Worm (Caenorhabditis elegans) whole organism, late embryonic: ENCODE results near the gene gpx-3.

Source experiments
- C08G9.2 ChIP-seq: sonication (generic microtip); optimal IDR thresholded peaks from 2 replicates; lab custom pipeline; 2016; ENCODE audit warnings: mild to moderate bottlenecking, missing genetic modification characterization, moderate library complexity, missing compliant biosample characterization
- ama-1 ChIP-seq: fragments of 150-350 bp; optimal IDR thresholded peaks from 2 replicates; lab custom pipeline; 2014
- ceh-34 ChIP-seq: sonication (generic microtip); optimal IDR thresholded peaks from 2 replicates; lab custom pipeline; 2016; ENCODE audit warnings: mild to moderate bottlenecking, missing genetic modification characterization, missing compliant biosample characterization
- ceh-6 ChIP-seq: fragments of 200-800 bp; sonication (Bioruptor generic); optimal IDR thresholded peaks from 2 replicates; lab custom pipeline; 2018; ENCODE audit warnings: mild to moderate bottlenecking, missing genetic modification characterization, missing compliant biosample characterization
- madf-2 ChIP-seq: sonication (generic microtip); optimal IDR thresholded peaks from 2 replicates; lab custom pipeline; 2017; ENCODE audit warnings: missing genetic modification characterization, missing compliant biosample characterization
- nfya-1 ChIP-seq: sonication (generic microtip); optimal IDR thresholded peaks from 2 replicates; lab custom pipeline; 2017; ENCODE audit warnings: missing genetic modification characterization, mild to moderate bottlenecking, missing compliant biosample characterization, antibody characterized with exemption, moderate library complexity
- pax-1 ChIP-seq: fragments of 150-350 bp; optimal IDR thresholded peaks from 2 replicates; lab custom pipeline; 2014; ENCODE audit warnings: missing biosample characterization, missing genetic modification characterization
- pqm-1 ChIP-seq: sonication (generic microtip); optimal IDR thresholded peaks from 2 replicates; lab custom pipeline; 2016; ENCODE audit warnings: missing genetic modification characterization, missing compliant biosample characterization
- unc-42 ChIP-seq: sonication (generic microtip); optimal IDR thresholded peaks from 2 replicates; lab custom pipeline; 2016; ENCODE audit warnings: missing genotype, missing genetic modification characterization, missing compliant biosample characterization
- unc-86 ChIP-seq: sonication (generic microtip); optimal IDR thresholded peaks from 2 replicates; lab custom pipeline; 2016; ENCODE audit warnings: missing genetic modification characterization, missing compliant biosample characterization

DNA sequence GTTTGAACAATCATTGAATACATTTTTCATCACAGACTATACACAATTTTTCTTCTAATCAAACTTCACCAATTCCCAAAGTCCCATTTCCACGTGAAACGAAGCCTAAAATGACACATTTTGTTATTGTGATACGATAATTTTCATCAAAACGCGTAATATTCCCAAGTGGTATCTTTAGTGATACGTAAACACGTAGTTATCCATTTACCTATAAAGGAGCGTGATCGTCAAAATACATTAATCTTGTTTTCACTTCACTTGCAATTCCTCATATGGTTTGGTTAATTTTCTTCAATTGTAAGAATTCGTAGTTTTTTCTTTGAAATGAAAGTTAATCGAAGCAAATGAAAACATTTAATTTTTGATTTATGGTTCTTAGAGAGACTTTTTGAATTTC, 41.8 kb downstream of the gpx-3 start:
- TF ChIP-seq unc-42 (tag; lab: Kevin White, UChicago) (no peak), unc-86 (tag; lab: Kevin White, UChicago) (no peak), madf-2 (tag; lab: Kevin White, UChicago) (no peak), ceh-34 (tag; lab: Kevin White, UChicago) (no peak), ama-1 (lab: Kevin White, UChicago) (no peak), ceh-6 (GFP tag; lab: Kevin White, UChicago) (no peak), nfya-1 (tag; lab: Kevin White, UChicago) (no peak), C08G9.2 (tag; lab: Kevin White, UChicago) (no peak), pax-1 (tag; lab: Kevin White, UChicago) (no peak), pqm-1 (tag; lab: Kevin White, UChicago) (no peak)
